Fruit fly (Drosophila melanogaster) whole organism, embryonic: Measurements from ENCODE around the gene CG14644.

Experiments used
- CG11456 ChIP-seq: fragments of 200-800 bp; sonication (Bioruptor generic); IDR thresholded peaks from 3 replicates; pipeline ENCODE4 v1.3.6; 2022; ENCODE audit warnings: missing biosample characterization, missing genetic modification characterization
- CG13424 ChIP-seq: fragments of 200-800 bp; sonication (Bioruptor generic); optimal IDR thresholded peaks from 2 replicates; lab custom pipeline; 2019; ENCODE audit warnings: missing biosample characterization, mild to moderate bottlenecking, missing genetic modification characterization, moderate library complexity
- CG15514 ChIP-seq: fragments of 200-800 bp; sonication (Bioruptor generic); optimal IDR thresholded peaks from 3 replicates; lab custom pipeline; 2017; ENCODE audit warnings: missing biosample characterization, missing genetic modification characterization, mild to moderate bottlenecking, moderate library complexity, missing genetic modification reagents
- CG17802 ChIP-seq: fragments of 200-800 bp; sonication (Bioruptor generic); optimal IDR thresholded peaks from 2 replicates; lab custom pipeline; 2018; ENCODE audit warnings: missing biosample characterization, mild to moderate bottlenecking, missing genetic modification characterization, moderate library complexity
- CG2116 ChIP-seq: fragments of 200-800 bp; sonication (Bioruptor generic); optimal IDR thresholded peaks from 3 replicates; lab custom pipeline; 2018; ENCODE audit warnings: missing biosample characterization, mild to moderate bottlenecking, missing genetic modification characterization
- CG30020 ChIP-seq: fragments of 200-800 bp; optimal IDR thresholded peaks from 2 replicates; lab custom pipeline; 2019; ENCODE audit warnings: missing biosample characterization, mild to moderate bottlenecking, missing genetic modification characterization, moderate library complexity
- CG3995 ChIP-seq: fragments of 200-800 bp; sonication (Bioruptor generic); optimal IDR thresholded peaks from 3 replicates; lab custom pipeline; 2016; ENCODE audit warnings: missing biosample characterization, missing genetic modification characterization
- CG6683 ChIP-seq: fragments of 200-800 bp; sonication (Bioruptor generic); optimal IDR thresholded peaks from 2 replicates; lab custom pipeline; 2017; ENCODE audit warnings: missing biosample characterization, mild to moderate bottlenecking, missing genetic modification characterization, missing genetic modification reagents
- CG8388 ChIP-seq: fragments of 200-800 bp; sonication (Bioruptor generic); optimal IDR thresholded peaks from 2 replicates; lab custom pipeline; 2019; ENCODE audit warnings: missing biosample characterization, mild to moderate bottlenecking, missing genetic modification characterization, moderate library complexity
- CG8765 ChIP-seq: fragments of 200-800 bp; sonication (Bioruptor generic); IDR thresholded peaks from 2 replicates; pipeline ENCODE4 v1.3.6; 2022; ENCODE audit warnings: missing biosample characterization, missing genetic modification characterization
- CG8944 ChIP-seq: fragments of 200-800 bp; sonication (Bioruptor generic); optimal IDR thresholded peaks from 3 replicates; lab custom pipeline; 2016; ENCODE audit warnings: missing biosample characterization, missing genetic modification characterization
- CG9797 ChIP-seq: fragments of 200-800 bp; sonication (Bioruptor generic); optimal IDR thresholded peaks from 3 replicates; lab custom pipeline; 2018; ENCODE audit warnings: missing biosample characterization, mild to moderate bottlenecking, missing genetic modification characterization
- Dad ChIP-seq: fragments of 200-800 bp; sonication (Bioruptor generic); optimal IDR thresholded peaks from 3 replicates; lab custom pipeline; 2016; ENCODE audit warnings: missing biosample characterization, missing genetic modification characterization
- Dfd ChIP-seq, 2 experiments: fragments of >200 bp; optimal IDR thresholded peaks; 2 replicates each; lab custom pipeline; 2017; ENCODE audit warnings: missing biosample characterization in 2 of 2, missing genetic modification characterization in 2 of 2
- Dp ChIP-seq: fragments of 200-800 bp; sonication (Bioruptor generic); optimal IDR thresholded peaks from 2 replicates; lab custom pipeline; 2018; ENCODE audit warnings: missing biosample characterization, mild to moderate bottlenecking, missing genetic modification characterization, moderate library complexity
- Ets97D ChIP-seq: fragments of 200-800 bp; sonication (Bioruptor generic); optimal IDR thresholded peaks from 3 replicates; lab custom pipeline; 2016; ENCODE audit warnings: missing biosample characterization, missing genetic modification characterization
- Fer1 ChIP-seq: fragments of 200-800 bp; sonication (Bioruptor generic); optimal IDR thresholded peaks from 2 replicates; lab custom pipeline; 2017; ENCODE audit warnings: missing biosample characterization, mild to moderate bottlenecking, missing genetic modification characterization
- Gug ChIP-seq: fragments of 200-800 bp; sonication (Bioruptor generic); IDR thresholded peaks from 4 replicates; pipeline ENCODE4 v1.3.6; 2022; ENCODE audit warnings: missing biosample characterization, missing genetic modification characterization
- HLH4C ChIP-seq: fragments of 200-800 bp; sonication (Bioruptor generic); IDR thresholded peaks from 3 replicates; pipeline ENCODE4 v1.3.6; 2022; ENCODE audit warnings: missing biosample characterization, missing genetic modification characterization; ENCODE audit not compliant: partially characterized antibody
- Hmx ChIP-seq: fragments of 200-800 bp; sonication (Bioruptor generic); optimal IDR thresholded peaks from 2 replicates; lab custom pipeline; 2016; ENCODE audit warnings: missing biosample characterization, missing genetic modification characterization
- Hr78 ChIP-seq, 2 experiments: fragments of 200-800 bp in 1 of 2; fragments of >200 bp in 1 of 2; sonication (Bioruptor generic) in 1 of 2; optimal IDR thresholded peaks; 2 replicates each; lab custom pipeline; 2017 to 2019; ENCODE audit warnings: missing biosample characterization in 2 of 2, missing genetic modification characterization in 2 of 2, mild to moderate bottlenecking in 1 of 2, moderate library complexity in 1 of 2
- MESR4 ChIP-seq: fragments of 200-800 bp; sonication (Bioruptor generic); optimal IDR thresholded peaks from 2 replicates; lab custom pipeline; 2018; ENCODE audit warnings: missing biosample characterization, mild to moderate bottlenecking, missing genetic modification characterization, moderate library complexity
- Mad ChIP-seq: fragments of 200-800 bp; sonication (Bioruptor generic); optimal IDR thresholded peaks from 2 replicates; lab custom pipeline; 2016; ENCODE audit warnings: missing biosample characterization, missing genetic modification characterization
- Med ChIP-seq: fragments of 200-800 bp; sonication (Bioruptor generic); peaks from one replicate; lab custom pipeline; 2016; ENCODE audit warnings: missing biosample characterization, missing genetic modification characterization, mild to moderate bottlenecking, inconsistent platforms, moderate library complexity
- Meics ChIP-seq: fragments of 200-800 bp; sonication (Bioruptor generic); optimal IDR thresholded peaks from 2 replicates; lab custom pipeline; 2017; ENCODE audit warnings: missing biosample characterization, mild to moderate bottlenecking, missing genetic modification characterization
- Nf-YC ChIP-seq: fragments of 200-800 bp; optimal IDR thresholded peaks from 3 replicates; lab custom pipeline; 2019; ENCODE audit warnings: missing biosample characterization, mild to moderate bottlenecking, missing genetic modification characterization, moderate library complexity
- Ptx1 ChIP-seq: fragments of 200-800 bp; sonication (Bioruptor generic); IDR thresholded peaks from 2 replicates; pipeline ENCODE4 v1.3.6; 2022; ENCODE audit warnings: missing biosample characterization, missing genetic modification characterization
- Six4 ChIP-seq: fragments of 200-800 bp; sonication (Bioruptor generic); optimal IDR thresholded peaks from 2 replicates; lab custom pipeline; 2016; ENCODE audit warnings: missing biosample characterization, missing genetic modification characterization
- Trl ChIP-seq, 3 experiments: fragments of >200 bp in 2 of 3; fragments of 200-800 bp in 1 of 3; sonication (Bioruptor generic) in 1 of 3; optimal IDR thresholded peaks; 2 replicates in 1 of 3; 3 replicates in 2 of 3; lab custom pipeline; 2016 to 2017; ENCODE audit warnings: missing biosample characterization in 1 of 3, missing genetic modification characterization in 1 of 3
- cas ChIP-seq: fragments of 200-800 bp; sonication (Bioruptor generic); IDR thresholded peaks from 2 replicates; pipeline ENCODE4 v1.3.6; 2022; ENCODE audit warnings: missing biosample characterization, missing genetic modification characterization
- croc ChIP-seq: fragments of 200-800 bp; sonication (Bioruptor generic); conservative IDR thresholded peaks from 3 replicates; pipeline ENCODE4 v1.3.6; 2022; ENCODE audit warnings: missing biosample characterization, missing genetic modification characterization
- dm ChIP-seq: fragments of 200-800 bp; sonication (Bioruptor generic); optimal IDR thresholded peaks from 3 replicates; lab custom pipeline; 2016; ENCODE audit warnings: missing biosample characterization, missing genetic modification characterization
- dmrt11E ChIP-seq: fragments of 200-800 bp; sonication (Bioruptor generic); optimal IDR thresholded peaks from 3 replicates; lab custom pipeline; 2018; ENCODE audit warnings: missing biosample characterization, mild to moderate bottlenecking, missing genetic modification characterization, moderate library complexity
- exex ChIP-seq: fragments of 200-800 bp; sonication (Bioruptor generic); optimal IDR thresholded peaks from 4 replicates; lab custom pipeline; 2018; ENCODE audit warnings: missing biosample characterization, mild to moderate bottlenecking, missing genetic modification characterization, moderate library complexity
- fd102C ChIP-seq: fragments of 200-800 bp; sonication (Bioruptor generic); optimal IDR thresholded peaks from 2 replicates; lab custom pipeline; 2018; ENCODE audit warnings: missing biosample characterization, mild to moderate bottlenecking, missing genetic modification characterization, moderate library complexity
- ftz-f1 ChIP-seq: fragments of 200-800 bp; sonication (Bioruptor generic); optimal IDR thresholded peaks from 2 replicates; lab custom pipeline; 2016; ENCODE audit warnings: missing biosample characterization, missing genetic modification characterization
- hth ChIP-seq: fragments of >200 bp; optimal IDR thresholded peaks from 2 replicates; lab custom pipeline; 2017; ENCODE audit warnings: inconsistent platforms
- inv ChIP-seq: fragments of 200-800 bp; sonication (Bioruptor generic); IDR thresholded peaks from 2 replicates; pipeline ENCODE4 v1.3.6; 2022; ENCODE audit warnings: missing biosample characterization, missing genetic modification characterization; ENCODE audit not compliant: partially characterized antibody
- jumu ChIP-seq: fragments of 200-800 bp; sonication (Bioruptor generic); optimal IDR thresholded peaks from 3 replicates; lab custom pipeline; 2016; ENCODE audit warnings: missing biosample characterization, missing genetic modification characterization
- kah ChIP-seq: fragments of 200-800 bp; sonication (Bioruptor generic); optimal IDR thresholded peaks from 2 replicates; lab custom pipeline; 2018; ENCODE audit warnings: missing biosample characterization, mild to moderate bottlenecking, missing genetic modification characterization
- maf-S ChIP-seq: fragments of 200-800 bp; sonication (Bioruptor generic); optimal IDR thresholded peaks from 2 replicates; lab custom pipeline; 2016; ENCODE audit warnings: missing biosample characterization, missing genetic modification characterization
- nau ChIP-seq: fragments of 200-800 bp; sonication (Bioruptor generic); optimal IDR thresholded peaks from 3 replicates; lab custom pipeline; 2017; ENCODE audit warnings: missing biosample characterization, mild to moderate bottlenecking, missing genetic modification characterization, missing genetic modification reagents
- otp ChIP-seq: fragments of 200-800 bp; sonication (Bioruptor generic); IDR thresholded peaks from 3 replicates; pipeline ENCODE4, ENCODE4 v1.3.6; 2022; ENCODE audit warnings: missing biosample characterization, missing genetic modification characterization
- pfk ChIP-seq: fragments of 200-800 bp; sonication (Bioruptor generic); optimal IDR thresholded peaks from 2 replicates; lab custom pipeline; 2018; ENCODE audit warnings: missing biosample characterization, mild to moderate bottlenecking, missing genetic modification characterization, moderate library complexity
- pho ChIP-seq: fragments of 200-800 bp; sonication (Bioruptor generic); optimal IDR thresholded peaks from 2 replicates; lab custom pipeline; 2016; ENCODE audit warnings: missing biosample characterization, missing genetic modification characterization
- prd ChIP-seq, 3 experiments: fragments of >200 bp in 2 of 3; fragments of 200-800 bp in 1 of 3; sonication (Bioruptor generic) in 1 of 3; optimal IDR thresholded peaks in 2 of 3; IDR thresholded peaks in 1 of 3; 2 replicates in 2 of 3; 3 replicates in 1 of 3; pipeline versions ENCODE4 v1.3.6 to Lab custom; 2017 to 2022; ENCODE audit warnings: missing biosample characterization in 1 of 3, missing genetic modification characterization in 1 of 3
- ssp ChIP-seq: fragments of 200-800 bp; sonication (Bioruptor generic); IDR thresholded peaks from 2 replicates; pipeline ENCODE4 v1.3.6; 2022; ENCODE audit warnings: missing biosample characterization, missing genetic modification characterization
- sug ChIP-seq: fragments of 200-800 bp; optimal IDR thresholded peaks from 2 replicates; lab custom pipeline; 2019; ENCODE audit warnings: missing biosample characterization, mild to moderate bottlenecking, missing genetic modification characterization, moderate library complexity
- tin ChIP-seq: fragments of 200-800 bp; sonication (Bioruptor generic); optimal IDR thresholded peaks from 3 replicates; lab custom pipeline; 2016; ENCODE audit warnings: missing biosample characterization, missing genetic modification characterization
- vvl ChIP-seq: fragments of 200-800 bp; sonication (Bioruptor generic); IDR thresholded peaks from 2 replicates; pipeline ENCODE4 v1.3.6; 2022; ENCODE audit warnings: missing biosample characterization, missing genetic modification characterization

The CG14644 gene

DNA sequence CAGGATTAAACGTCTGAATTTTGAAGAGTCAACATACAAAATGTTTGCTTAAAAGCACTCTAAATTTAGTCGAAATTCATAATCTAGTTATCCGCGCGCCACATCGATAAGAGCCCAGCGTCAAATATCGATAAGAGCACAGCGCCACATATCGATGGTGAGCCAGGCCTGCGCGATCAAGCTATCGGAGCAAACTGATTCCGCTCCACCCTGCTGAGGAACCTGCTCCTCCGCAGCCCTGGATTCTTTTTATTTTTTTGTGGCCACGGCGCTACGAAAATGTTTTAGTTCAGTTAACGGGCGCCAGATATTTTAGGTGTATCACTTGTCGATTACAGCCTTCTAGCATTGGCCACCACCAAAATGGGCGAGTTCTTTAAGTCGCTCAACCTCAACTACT lies 32.1 kb downstream of the CG14644 start (continued):
- no peak for TF ChIP-seq nau
- no peak for TF ChIP-seq Dfd (GFP tag; optimal IDR thresholded peaks at IDR 0.05; lab: Kevin White, UChicago)
- peak; percentile 56 for TF ChIP-seq tin (GFP tag; lab: Kevin White, UChicago)
- peak; percentile 40 for TF ChIP-seq jumu (GFP tag; lab: Kevin White, UChicago)
- TF ChIP-seq dmrt11E (tag; lab: Kevin White, UChicago), result no peak
- no peak; the same call in 1 of the 2 replicates for TF ChIP-seq vvl (GFP tag; lab: Robert Waterston, UW)
- peak; percentile 25; the same call in 1 of the 2 replicates for TF ChIP-seq cas (GFP tag; lab: Robert Waterston, UW)
- peak; percentile 83 for TF ChIP-seq ftz-f1 (GFP tag; lab: Kevin White, UChicago)
- TF ChIP-seq hth (lab: Kevin White, UChicago), result no peak
- peak; percentile 95 for TF ChIP-seq Med (GFP tag; lab: Kevin White, UChicago)
- TF ChIP-seq kah, result no peak
- TF ChIP-seq otp (GFP tag; lab: Robert Waterston, UW), result no peak
- peak; percentile 27 for TF ChIP-seq maf-S (GFP tag; lab: Kevin White, UChicago)
- TF ChIP-seq Hmx, result no peak
- TF ChIP-seq croc, result no peak; the same call in 2 of the 3 replicates
- peak; percentile 31 for TF ChIP-seq CG9797 (GFP tag; lab: Kevin White, UChicago)
- no peak for TF ChIP-seq pfk (GFP tag; lab: Kevin White, UChicago)
- TF ChIP-seq inv (GFP tag; lab: Robert Waterston, UW), result peak; percentile 97
- no peak for TF ChIP-seq Six4 (GFP tag; lab: Kevin White, UChicago)
- peak; percentile 52 for TF ChIP-seq CG3995 (GFP tag; lab: Kevin White, UChicago)
- peak; percentile 97 for TF ChIP-seq HLH4C
- TF ChIP-seq Gug (GFP tag; lab: Robert Waterston, UW), result no peak; the same call in 3 of the 4 replicates
- peak; percentile 1 for TF ChIP-seq dm (GFP tag; lab: Kevin White, UChicago)
- no peak for TF ChIP-seq prd (optimal IDR thresholded peaks at IDR 0.05; lab: Kevin White, UChicago)
- 0 out of 3 replicates have a peak, but pooled peaks have one; percentile 11 for TF ChIP-seq prd (GFP tag; IDR thresholded peaks at IDR 0.05; lab: Robert Waterston, UW)
- TF ChIP-seq Hr78 (GFP tag; optimal IDR thresholded peaks at IDR 0.05; lab: Kevin White, UChicago), result no peak
- peak; percentile 86 for TF ChIP-seq CG2116 (GFP tag; lab: Kevin White, UChicago)
- peak; percentile 76 for TF ChIP-seq CG30020
- peak; percentile 46 for TF ChIP-seq Nf-YC (tag; lab: Kevin White, UChicago)
- peak; percentile 57 for TF ChIP-seq Dad (GFP tag; lab: Kevin White, UChicago)
- peak; percentile 27 for TF ChIP-seq Fer1 (GFP tag; lab: Kevin White, UChicago)
- peak; percentile 98 for TF ChIP-seq MESR4 (GFP tag; lab: Kevin White, UChicago)
- no peak for TF ChIP-seq fd102C
- peak; percentile 0 for TF ChIP-seq pho (GFP tag; lab: Kevin White, UChicago)
- peak; percentile 100 for TF ChIP-seq CG15514 (GFP tag; lab: Kevin White, UChicago)
- TF ChIP-seq Meics, result no peak
- TF ChIP-seq CG17802, result no peak
- peak; percentile 31 for TF ChIP-seq Mad
- TF ChIP-seq CG8765, result no peak
- TF ChIP-seq CG11456 (GFP tag; lab: Robert Waterston, UW), result peak; percentile 66; the same call in 2 of the 3 replicates
- peak; percentile 97 for TF ChIP-seq Dp (GFP tag; lab: Kevin White, UChicago)
- TF ChIP-seq exex (tag; lab: Kevin White, UChicago), result no peak
- no peak for TF ChIP-seq Trl (optimal IDR thresholded peaks at IDR 0.05; lab: Kevin White, UChicago)
- peak; percentile 43 for TF ChIP-seq Trl (GFP tag; optimal IDR thresholded peaks at IDR 0.05; lab: Kevin White, UChicago)
- peak; percentile 70 for TF ChIP-seq Ets97D (GFP tag; lab: Kevin White, UChicago)
- TF ChIP-seq CG8388 (GFP tag; lab: Kevin White, UChicago), result no peak
- TF ChIP-seq sug (tag; lab: Kevin White, UChicago), result peak; percentile 52
- peak; percentile 48; the same call in 1 of the 2 replicates for TF ChIP-seq ssp (GFP tag; lab: Robert Waterston, UW)
- no peak for TF ChIP-seq CG6683 (GFP tag; lab: Kevin White, UChicago)
- TF ChIP-seq CG8944 (GFP tag; lab: Kevin White, UChicago), result peak; percentile 22
- TF ChIP-seq Ptx1 (GFP tag; lab: Robert Waterston, UW), result peak; percentile 45
- peak; percentile 14 for TF ChIP-seq CG13424 (tag; lab: Kevin White, UChicago)
